Worm (Caenorhabditis elegans): ENCODE measurements around the gene mpz-5.

ce11 chrIV:10409377-10409776 is 35.8 kb upstream of the mpz-5 start, which contains the start of gene rfk-1:
- TF ChIP-seq klf-2 (GFP tag; conservative IDR thresholded peaks at IDR 0.05) (no peak), med-1 (GFP tag; optimal IDR thresholded peaks at IDR 0.05; ENCODE audit: insufficient read depth) (no peak), tab-1 (GFP tag; IDR thresholded peaks at IDR 0.05) (no peak), flt-1 (GFP tag; IDR thresholded peaks at IDR 0.05) (no peak), T22C8.4 (GFP tag; IDR thresholded peaks at IDR 0.05) (no peak), cog-1 (tag; optimal IDR thresholded peaks at IDR 0.05) (no peak), ztf-23 (GFP tag; IDR thresholded peaks at IDR 0.05) (no peak), ztf-29 (GFP tag; IDR thresholded peaks at IDR 0.05) (no peak), ref-1 (GFP tag; conservative IDR thresholded peaks at IDR 0.05) (no peak)
